Worm (Caenorhabditis elegans) whole organism, L1 larva: ENCODE results near the gene Y38H6A.5.

Experiments
- egl-27 ChIP-seq, 2 experiments: fragments of 150-350 bp in 1 of 2; sonication (generic microtip); optimal IDR thresholded peaks; 3 replicates each; lab custom pipeline; 2017 to 2018; ENCODE audit warnings: missing biosample characterization in 2 of 2, missing genetic modification characterization in 2 of 2, missing genetic modification reagents in 2 of 2
- jun-1 ChIP-seq: fragments of 150-350 bp; optimal IDR thresholded peaks from 2 replicates; lab custom pipeline; 2014; ENCODE audit warnings: missing biosample characterization, missing genetic modification reagents, missing genetic modification characterization
- lin-15B ChIP-seq: fragments of 150-350 bp; sonication (generic microtip); optimal IDR thresholded peaks from 3 replicates; lab custom pipeline; 2014; ENCODE audit warnings: missing biosample characterization, missing genetic modification characterization
- sox-4 ChIP-seq: sonication (generic microtip); optimal IDR thresholded peaks from 2 replicates; lab custom pipeline; 2016; ENCODE audit warnings: missing genetic modification characterization, missing compliant biosample characterization

ce11 chrV:20305803-20306202, 29.4 kb downstream of the Y38H6A.5 start, which contains the start of gene ZC15.1:
- TF ChIP-seq lin-15B (tag; lab: Kevin White, UChicago) (no peak), sox-4 (tag; lab: Kevin White, UChicago) (no peak), jun-1 (tag; lab: Kevin White, UChicago) (no peak), egl-27 (tag; optimal IDR thresholded peaks at IDR 0.05; lab: Kevin White, UChicago) (no peak)
